Fruit fly (Drosophila melanogaster) whole organism, adult: ENCODE data around the gene Moe.

ENCODE experiments used
- CG33017 ChIP-seq: fragments of 200-800 bp; sonication (Bioruptor generic); optimal IDR thresholded peaks from 2 replicates; lab custom pipeline; 2018; ENCODE audit warnings: missing biosample characterization, mild to moderate bottlenecking, missing genetic modification characterization, moderate library complexity
- cnc ChIP-seq, 2 experiments: fragments of >200 bp; optimal IDR thresholded peaks; 2 replicates each; lab custom pipeline; 2017
- kay ChIP-seq: fragments of 200-800 bp; sonication (Bioruptor generic); peaks from one replicate; lab custom pipeline; 2016; ENCODE audit warnings: missing biosample characterization, missing genetic modification characterization, borderline replicate concordance

DNA sequence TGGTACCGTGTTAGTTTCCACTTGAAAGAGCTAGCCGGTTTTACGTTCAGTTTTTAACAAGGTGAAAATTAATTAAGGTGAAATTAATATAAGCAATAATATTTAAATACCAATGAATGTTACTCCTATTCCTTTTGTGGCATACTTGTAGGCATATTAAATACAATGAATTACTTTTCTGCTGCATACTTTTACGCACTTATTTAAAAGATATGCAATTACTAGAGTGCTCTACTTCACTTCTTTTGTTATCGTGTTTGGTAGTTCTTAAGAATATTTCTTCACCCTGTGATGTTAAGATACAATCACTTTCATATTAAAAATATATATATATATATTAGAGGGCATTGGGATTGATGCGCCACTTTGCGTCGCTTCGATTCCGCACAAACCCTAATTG, 13.7 kb upstream of the Moe start:
- TF ChIP-seq kay, result no peak
- TF ChIP-seq cnc (optimal IDR thresholded peaks at IDR 0.05; lab: Kevin White, UChicago), result no peak
- no peak for TF ChIP-seq CG33017 (tag; lab: Kevin White, UChicago)
